Fruit fly (Drosophila melanogaster) whole organism, wandering third instar larva: ENCODE results near the gene Pino.

Experiments used
- CrebA ChIP-seq: fragments of 200-800 bp; sonication (Bioruptor generic); optimal IDR thresholded peaks from 2 replicates; lab custom pipeline; 2016; ENCODE audit warnings: missing biosample characterization, mild to moderate bottlenecking, missing genetic modification characterization, borderline replicate concordance
- Hnf4 ChIP-seq: fragments of 200-800 bp; sonication (Bioruptor generic); optimal IDR thresholded peaks from 2 replicates; lab custom pipeline; 2016; ENCODE audit warnings: missing biosample characterization, mild to moderate bottlenecking, missing genetic modification characterization
- Hr78 ChIP-seq: fragments of >200 bp; optimal IDR thresholded peaks from 2 replicates; lab custom pipeline; 2017; ENCODE audit warnings: missing biosample characterization, missing genetic modification characterization
- Mio ChIP-seq: sonication (Bioruptor generic); optimal IDR thresholded peaks from 2 replicates; lab custom pipeline; 2016; ENCODE audit warnings: missing biosample characterization, missing genetic modification characterization
- Myc ChIP-seq: fragments of >200 bp; optimal IDR thresholded peaks from 2 replicates; lab custom pipeline; 2017
- br ChIP-seq: fragments of 200-800 bp; sonication (Bioruptor generic); optimal IDR thresholded peaks from 2 replicates; lab custom pipeline; 2016; ENCODE audit warnings: missing biosample characterization, missing genetic modification characterization
- fru ChIP-seq: fragments of 200-800 bp; sonication (Bioruptor generic); optimal IDR thresholded peaks from 3 replicates; lab custom pipeline; 2016; ENCODE audit warnings: missing biosample characterization, mild to moderate bottlenecking, missing genetic modification characterization
- h ChIP-seq: fragments of 200-800 bp; sonication (Bioruptor generic); optimal IDR thresholded peaks from 3 replicates; lab custom pipeline; 2016; ENCODE audit warnings: missing biosample characterization, mild to moderate bottlenecking, missing genetic modification characterization
- pan ChIP-seq: fragments of >200 bp; optimal IDR thresholded peaks from 2 replicates; lab custom pipeline; 2017
- psq ChIP-seq: fragments of 200-800 bp; sonication (Bioruptor generic); optimal IDR thresholded peaks from 3 replicates; lab custom pipeline; 2017; ENCODE audit warnings: missing biosample characterization, mild to moderate bottlenecking, missing genetic modification characterization, moderate library complexity
- rgr ChIP-seq: fragments of 200-800 bp; sonication (Bioruptor generic); optimal IDR thresholded peaks from 3 replicates; lab custom pipeline; 2016; ENCODE audit warnings: missing biosample characterization, mild to moderate bottlenecking, missing genetic modification characterization
- sv ChIP-seq: fragments of 200-800 bp; sonication (Bioruptor generic); optimal IDR thresholded peaks from 3 replicates; lab custom pipeline; 2016; ENCODE audit warnings: missing biosample characterization, missing genetic modification characterization
- tai ChIP-seq: sonication (Bioruptor generic); optimal IDR thresholded peaks from 2 replicates; lab custom pipeline; 2016; ENCODE audit warnings: missing biosample characterization, missing genetic modification characterization

dm6 chr2L:1112641-1113040 is 16.1 kb downstream of the Pino start, which contains the start of gene CG14340:
- TF ChIP-seq Myc (lab: Kevin White, UChicago), result no peak
- no peak for TF ChIP-seq fru
- no peak for TF ChIP-seq sv
- TF ChIP-seq tai (GFP tag; lab: Kevin White, UChicago), result no peak
- no peak for TF ChIP-seq CrebA
- no peak for TF ChIP-seq pan (lab: Kevin White, UChicago)
- no peak for TF ChIP-seq Mio (GFP tag; lab: Kevin White, UChicago)
- no peak for TF ChIP-seq Hnf4 (GFP tag; lab: Kevin White, UChicago)
- TF ChIP-seq Hr78 (GFP tag; lab: Kevin White, UChicago), result no peak
- no peak for TF ChIP-seq rgr (GFP tag; lab: Kevin White, UChicago)
- no peak for TF ChIP-seq br (GFP tag; lab: Kevin White, UChicago)
- TF ChIP-seq psq (GFP tag; lab: Kevin White, UChicago), result no peak
- no peak for TF ChIP-seq h (GFP tag; lab: Kevin White, UChicago)
